Fruit fly (Drosophila melanogaster) whole organism, pupa: ENCODE results near the gene CG9649.

ENCODE experiments used
- CG10348 ChIP-seq: fragments of 200-800 bp; sonication (Bioruptor generic); IDR thresholded peaks from 2 replicates; pipeline ENCODE4 v1.3.6; 2022; ENCODE audit warnings: missing biosample characterization, missing genetic modification characterization
- CG12605 ChIP-seq: fragments of 200-800 bp; sonication (Bioruptor generic); IDR thresholded peaks from 2 replicates; pipeline ENCODE4 v1.3.6; 2022; ENCODE audit warnings: missing biosample characterization, missing genetic modification characterization
- CG14655 ChIP-seq: fragments of 200-800 bp; sonication (Bioruptor generic); optimal IDR thresholded peaks from 3 replicates; lab custom pipeline; 2017; ENCODE audit warnings: mild to moderate bottlenecking, missing biosample characterization, missing genetic modification reagents, missing genetic modification characterization
- CG15710 ChIP-seq: fragments of 200-800 bp; sonication (Bioruptor generic); optimal IDR thresholded peaks from 2 replicates; lab custom pipeline; 2018; ENCODE audit warnings: missing biosample characterization, mild to moderate bottlenecking, missing genetic modification characterization, moderate library complexity
- CG17806 ChIP-seq: fragments of 200-800 bp; sonication (Bioruptor generic); optimal IDR thresholded peaks from 2 replicates; lab custom pipeline; 2018; ENCODE audit warnings: missing biosample characterization, mild to moderate bottlenecking, missing genetic modification characterization, moderate library complexity
- CG32121 ChIP-seq: fragments of 200-800 bp; sonication (Bioruptor generic); IDR thresholded peaks from 2 replicates; pipeline ENCODE4 v1.3.6; 2022; ENCODE audit warnings: missing biosample characterization, missing genetic modification characterization
- CG34367 ChIP-seq: fragments of 200-800 bp; sonication (Bioruptor generic); optimal IDR thresholded peaks from 2 replicates; lab custom pipeline; 2018; ENCODE audit warnings: missing biosample characterization, mild to moderate bottlenecking, missing genetic modification characterization
- CG4496 ChIP-seq: fragments of 200-800 bp; sonication (Bioruptor generic); IDR thresholded peaks from 3 replicates; pipeline ENCODE4 v1.3.6; 2022; ENCODE audit warnings: missing biosample characterization, missing genetic modification characterization
- EcR ChIP-seq: fragments of 200-800 bp; sonication (Bioruptor generic); optimal IDR thresholded peaks from 3 replicates; lab custom pipeline; 2019; ENCODE audit warnings: missing biosample characterization, missing genetic modification characterization, mild to moderate bottlenecking, moderate library complexity, missing genetic modification reagents
- Ets98B ChIP-seq: fragments of 200-800 bp; sonication (Bioruptor generic); IDR thresholded peaks from 2 replicates; pipeline ENCODE4 v1.3.6; 2022; ENCODE audit warnings: missing biosample characterization, missing genetic modification characterization
- fd96Ca ChIP-seq: fragments of 200-800 bp; sonication (Bioruptor generic); IDR thresholded peaks from 3 replicates; pipeline ENCODE4 v1.3.6; 2022; ENCODE audit warnings: missing biosample characterization, missing genetic modification characterization

dm6 chr3R:14261113-14261512 is 43.4 kb upstream of the CG9649 start, which contains the start of gene CG14840:
- TF ChIP-seq CG10348 (GFP tag; lab: Robert Waterston, UW) (no peak), fd96Ca (GFP tag; lab: Robert Waterston, UW) (no peak), Ets98B (GFP tag; lab: Robert Waterston, UW) (no peak), CG12605 (no peak), CG34367 (tag; lab: Kevin White, UChicago) (no peak), CG32121 (GFP tag; lab: Robert Waterston, UW) (no peak), CG14655 (GFP tag; lab: Kevin White, UChicago) (no peak), CG4496 (no peak), CG17806 (no peak), EcR (GFP tag; lab: Kevin White, UChicago) (no peak), CG15710 (tag; lab: Kevin White, UChicago) (no peak)
